Worm (Caenorhabditis elegans): ENCODE data around the gene str-231.
A peak's percentile ranks its signal among the peaks of the same experiment; 100 is the strongest.

Gene str-231

DNA sequence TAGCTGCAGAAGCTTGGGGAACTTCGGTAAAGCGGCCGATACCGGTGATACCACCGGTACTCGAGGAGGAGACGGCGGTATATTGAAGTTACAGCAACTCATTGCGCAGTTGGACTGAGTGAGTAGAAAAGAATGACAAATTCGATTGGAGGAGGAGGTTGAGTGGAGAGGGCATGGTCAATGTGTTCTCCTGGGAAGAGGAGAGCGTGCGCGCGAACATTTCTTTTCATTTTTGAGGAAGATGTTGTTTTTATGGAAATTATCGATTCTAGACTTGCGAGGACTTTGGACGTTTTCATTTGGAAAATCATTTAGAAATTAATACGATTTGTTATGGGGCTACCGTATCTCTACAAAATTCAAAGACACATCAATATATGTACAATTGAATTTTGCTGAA, 21.8 kb upstream of the str-231 start:
- TF ChIP-seq ztf-4 (tag; optimal IDR thresholded peaks at IDR 0.05) (no peak), lin-13 (GFP tag; optimal IDR thresholded peaks at IDR 0.05) (no peak), blmp-1 (tag; optimal IDR thresholded peaks at IDR 0.05; ENCODE audit: insufficient read depth) (no peak), ama-1 (optimal IDR thresholded peaks at IDR 0.05) (no peak), ZK546.5 (tag; optimal IDR thresholded peaks at IDR 0.05) (no peak), R02D3.7 (tag; optimal IDR thresholded peaks at IDR 0.05) (no peak), nhr-237 (tag; optimal IDR thresholded peaks at IDR 0.05) (no peak), lin-39 (tag; optimal IDR thresholded peaks at IDR 0.05) (no peak), dmd-4 (tag; optimal IDR thresholded peaks at IDR 0.05) (no peak), nhr-6 (tag; optimal IDR thresholded peaks at IDR 0.05) (no peak), nhr-11 (tag; optimal IDR thresholded peaks at IDR 0.05) (no peak)

DNA sequence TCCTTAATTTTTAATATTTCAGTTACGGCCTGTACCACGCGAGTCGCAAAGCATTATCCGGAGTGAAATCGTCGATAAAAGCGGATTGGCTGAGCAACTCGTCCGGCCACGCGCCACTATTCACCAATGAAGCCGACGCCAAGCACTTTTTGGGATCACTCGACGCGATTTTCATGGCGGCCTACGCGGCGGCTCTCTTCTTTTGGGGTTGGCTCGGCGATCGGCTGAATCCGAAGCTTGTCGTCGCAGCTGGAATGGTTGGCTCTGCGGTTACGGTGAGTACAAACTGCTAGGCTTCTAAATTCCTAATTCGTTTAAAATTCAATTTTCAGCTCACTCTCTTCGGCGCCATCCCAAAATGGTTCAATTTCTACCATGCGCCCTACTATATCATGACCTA, 17.5 kb upstream of the str-231 start:
- TF ChIP-seq ceh-82 (tag; optimal IDR thresholded peaks at IDR 0.05) (no peak), elt-1 (tag; optimal IDR thresholded peaks at IDR 0.05) (no peak), lin-13 (GFP tag; optimal IDR thresholded peaks at IDR 0.05) (no peak), sma-9 (GFP tag; optimal IDR thresholded peaks at IDR 0.05) (no peak), sma-9 (tag; optimal IDR thresholded peaks at IDR 0.05) (no peak), lin-11 (tag; optimal IDR thresholded peaks at IDR 0.05) (no peak)

DNA sequence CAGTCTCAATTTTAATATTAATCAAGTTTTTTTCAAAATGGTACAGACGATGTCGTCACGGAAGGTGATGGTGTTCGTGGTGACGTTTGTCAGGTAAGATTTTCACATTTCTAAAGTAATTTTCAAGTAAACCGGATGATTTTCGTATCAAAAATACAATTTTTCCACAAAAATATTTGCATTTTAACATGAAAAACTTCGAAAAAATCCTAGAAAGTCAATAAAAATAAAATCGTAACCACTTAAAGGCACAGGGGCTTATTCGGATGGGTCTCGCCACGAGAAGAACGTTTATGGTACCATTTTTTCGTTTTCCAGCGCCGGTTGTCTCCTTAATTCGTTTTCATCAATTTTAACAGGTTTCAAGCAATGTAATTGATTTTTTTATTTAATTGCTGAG, 16.9 kb upstream of the str-231 start, which contains the start of gene T10C6.6:
Gene T10C6.6 (plus strand): TSS at position 27 of the 400 bp plus-strand sequence.
- TF ChIP-seq ZK546.5 (tag; optimal IDR thresholded peaks at IDR 0.05) (no peak), nhr-11 (tag; optimal IDR thresholded peaks at IDR 0.05) (no peak), peb-1 (tag; optimal IDR thresholded peaks at IDR 0.05) (no peak), crh-2 (tag; optimal IDR thresholded peaks at IDR 0.05) (no peak), ztf-4 (tag; optimal IDR thresholded peaks at IDR 0.05) (no peak), C34F6.9 (tag; optimal IDR thresholded peaks at IDR 0.05) (no peak), nhr-12 (tag; optimal IDR thresholded peaks at IDR 0.05) (no peak), ceh-16 (tag; optimal IDR thresholded peaks at IDR 0.05) (no peak)

DNA sequence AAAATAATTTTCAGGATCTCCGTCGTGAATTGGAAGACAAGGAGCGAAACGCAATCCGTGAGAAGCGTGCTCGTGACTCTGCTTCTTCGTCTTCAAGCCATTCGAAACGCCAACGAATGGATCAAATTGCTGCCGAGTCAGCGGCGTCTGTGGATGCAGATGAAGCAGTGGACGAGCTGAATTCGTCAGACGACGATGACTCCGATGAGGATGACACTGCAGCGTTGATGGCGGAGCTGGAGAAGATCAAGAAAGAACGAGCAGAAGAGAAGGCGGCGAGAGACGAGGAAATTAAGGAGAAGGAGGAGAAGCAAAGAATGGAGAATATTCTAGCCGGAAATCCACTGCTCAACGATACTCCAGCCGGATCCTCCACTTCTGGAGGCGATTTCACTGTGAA, 16.2 kb upstream of the str-231 start:
- no peak for TF ChIP-seq ZK546.5 (tag; optimal IDR thresholded peaks at IDR 0.05)
- TF ChIP-seq crh-2 (tag; optimal IDR thresholded peaks at IDR 0.05) = no peak
- TF ChIP-seq nhr-11 (tag; optimal IDR thresholded peaks at IDR 0.05) = no peak
- TF ChIP-seq mbf-1 (tag; optimal IDR thresholded peaks at IDR 0.05) = no peak
- TF ChIP-seq C34F6.9 (tag; optimal IDR thresholded peaks at IDR 0.05) = no peak
- TF ChIP-seq lin-13 (GFP tag; optimal IDR thresholded peaks at IDR 0.05) = no peak
- TF ChIP-seq sma-9 (GFP tag; optimal IDR thresholded peaks at IDR 0.05) = no peak
- TF ChIP-seq sma-9 (tag; optimal IDR thresholded peaks at IDR 0.05) = no peak
- no peak for TF ChIP-seq ztf-4 (tag; optimal IDR thresholded peaks at IDR 0.05)
- no peak for TF ChIP-seq egl-27 (tag; optimal IDR thresholded peaks at IDR 0.05)
- TF ChIP-seq mdl-1 (tag; optimal IDR thresholded peaks at IDR 0.05) = no peak
- no peak for TF ChIP-seq nhr-6 (tag; optimal IDR thresholded peaks at IDR 0.05)

DNA sequence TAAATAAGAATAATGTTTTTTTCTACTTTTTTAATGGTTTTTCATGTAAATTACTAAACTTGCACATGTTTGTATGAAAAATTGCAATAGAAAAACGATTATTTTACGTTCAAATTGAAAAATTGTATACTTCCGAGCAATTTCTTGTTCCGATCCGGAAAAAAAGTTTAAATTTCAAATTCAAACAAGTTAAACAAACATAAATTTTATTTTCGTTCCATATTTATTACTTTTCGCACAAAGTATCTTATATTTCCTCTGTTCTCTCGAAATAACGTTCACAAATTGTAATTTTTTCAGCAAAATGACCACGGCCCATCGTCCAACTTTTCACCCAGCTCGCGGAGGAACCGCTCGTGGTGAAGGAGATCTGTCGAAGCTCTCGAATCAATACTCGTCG, 15.6 kb upstream of the str-231 start, which contains the start of gene cwc-15:
Gene cwc-15 (plus strand): TSS at position 301 of the 400 bp plus-strand sequence.
- TF ChIP-seq zag-1 (tag; optimal IDR thresholded peaks at IDR 0.05) (no peak), ceh-16 (tag; optimal IDR thresholded peaks at IDR 0.05) (no peak), lin-13 (GFP tag; optimal IDR thresholded peaks at IDR 0.05) (no peak), ama-1 (optimal IDR thresholded peaks at IDR 0.05) (no peak), sma-9 (GFP tag; optimal IDR thresholded peaks at IDR 0.05) (no peak), sma-9 (tag; optimal IDR thresholded peaks at IDR 0.05) (no peak), blmp-1 (tag; optimal IDR thresholded peaks at IDR 0.05; ENCODE audit: insufficient read depth) (no peak), R02D3.7 (tag; optimal IDR thresholded peaks at IDR 0.05) (no peak), nhr-11 (tag; optimal IDR thresholded peaks at IDR 0.05) (no peak), nhr-10 (tag; optimal IDR thresholded peaks at IDR 0.05) (no peak), elt-3 (tag; optimal IDR thresholded peaks at IDR 0.05) (no peak), nhr-129 (tag; optimal IDR thresholded peaks at IDR 0.05) (no peak), dmd-4 (tag; optimal IDR thresholded peaks at IDR 0.05) (no peak), F13H6.1 (tag; optimal IDR thresholded peaks at IDR 0.05) (no peak)

DNA sequence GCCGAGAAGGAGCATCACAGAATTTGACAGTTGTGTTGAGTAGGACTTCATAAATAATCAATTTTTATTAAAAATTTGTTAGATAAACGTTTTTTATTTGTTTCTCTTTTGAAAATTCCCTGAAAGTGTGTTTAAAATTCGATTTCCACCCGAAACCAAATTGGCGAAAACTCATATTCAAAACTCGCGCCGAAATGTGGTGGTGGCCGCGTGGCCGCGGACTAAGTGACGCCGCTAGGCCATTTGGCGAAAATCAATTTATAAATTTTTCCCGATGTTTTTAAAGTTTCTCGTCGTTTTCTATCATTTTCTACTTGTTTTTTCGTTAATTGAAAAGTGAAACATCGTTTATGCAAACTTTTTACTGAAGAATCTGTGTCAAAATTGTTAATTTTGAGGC, 15.2 kb upstream of the str-231 start:
- TF ChIP-seq mab-5 (tag; optimal IDR thresholded peaks at IDR 0.05) (no peak), Y55F3AM.14 (GFP tag; optimal IDR thresholded peaks at IDR 0.05) (no peak), gmeb-1 (tag; optimal IDR thresholded peaks at IDR 0.05) (peak; percentile 87), sma-3 (GFP tag; optimal IDR thresholded peaks at IDR 0.05) (peak; percentile 52), nhr-6 (tag; optimal IDR thresholded peaks at IDR 0.05) (no peak), C34F6.9 (tag; optimal IDR thresholded peaks at IDR 0.05) (peak; percentile 2), nhr-23 (tag; optimal IDR thresholded peaks at IDR 0.05) (no peak), unc-39 (tag; optimal IDR thresholded peaks at IDR 0.05) (no peak), snpc-4 (tag; optimal IDR thresholded peaks at IDR 0.05) (peak; percentile 31), sma-9 (GFP tag; optimal IDR thresholded peaks at IDR 0.05) (peak; percentile 32), sma-9 (tag; optimal IDR thresholded peaks at IDR 0.05) (no peak), aly-2 (tag; optimal IDR thresholded peaks at IDR 0.05) (no peak), elt-3 (tag; optimal IDR thresholded peaks at IDR 0.05) (no peak), fos-1 (tag; optimal IDR thresholded peaks at IDR 0.05) (no peak), ZK546.5 (tag; optimal IDR thresholded peaks at IDR 0.05) (no peak), nhr-129 (tag; optimal IDR thresholded peaks at IDR 0.05) (peak; percentile 12), unc-55 (GFP tag; optimal IDR thresholded peaks at IDR 0.05) (peak; percentile 41), lin-13 (GFP tag; optimal IDR thresholded peaks at IDR 0.05) (peak; percentile 4), F13H6.1 (tag; optimal IDR thresholded peaks at IDR 0.05) (no peak), ztf-4 (tag; optimal IDR thresholded peaks at IDR 0.05) (no peak), R02D3.7 (tag; optimal IDR thresholded peaks at IDR 0.05) (no peak), lin-11 (tag; optimal IDR thresholded peaks at IDR 0.05) (no peak), lsy-2 (tag; optimal IDR thresholded peaks at IDR 0.05) (no peak), blmp-1 (tag; optimal IDR thresholded peaks at IDR 0.05; ENCODE audit: insufficient read depth) (no peak), nhr-10 (tag; optimal IDR thresholded peaks at IDR 0.05) (no peak), crh-2 (tag; optimal IDR thresholded peaks at IDR 0.05) (peak; percentile 42), nhr-11 (tag; optimal IDR thresholded peaks at IDR 0.05) (no peak)

Measured in whole organism, L2 larva.